Fruit fly (Drosophila melanogaster) whole organism, prepupa: ENCODE results near the gene C1GalTA.
A peak's percentile ranks its signal among the peaks of the same experiment; 100 is the strongest.

Experiments used
- Blimp-1 ChIP-seq: fragments of 200-800 bp; sonication (Bioruptor generic); optimal IDR thresholded peaks from 3 replicates; lab custom pipeline; 2017; ENCODE audit warnings: missing biosample characterization, missing genetic modification characterization, mild to moderate bottlenecking, moderate library complexity, missing genetic modification reagents
- CG10631 ChIP-seq: fragments of 200-800 bp; sonication (Bioruptor generic); optimal IDR thresholded peaks from 2 replicates; lab custom pipeline; 2016; ENCODE audit warnings: missing biosample characterization, missing genetic modification characterization
- CG10669 ChIP-seq: fragments of 200-800 bp; sonication (Bioruptor generic); optimal IDR thresholded peaks from 3 replicates; lab custom pipeline; 2018; ENCODE audit warnings: missing biosample characterization, mild to moderate bottlenecking, missing genetic modification characterization, moderate library complexity
- CG11294 ChIP-seq: fragments of 200-800 bp; sonication (Bioruptor generic); IDR thresholded peaks from 2 replicates; pipeline ENCODE4 v1.3.6; 2022; ENCODE audit warnings: missing biosample characterization, missing genetic modification characterization
- CG11902 ChIP-seq: fragments of 200-800 bp; sonication (Bioruptor generic); optimal IDR thresholded peaks from 3 replicates; lab custom pipeline; 2016; ENCODE audit warnings: missing biosample characterization, missing genetic modification characterization
- CG15336 ChIP-seq: fragments of 200-800 bp; sonication (Bioruptor generic); IDR thresholded peaks from 2 replicates; pipeline ENCODE4 v1.3.6; 2022; ENCODE audit warnings: missing biosample characterization, missing genetic modification characterization
- CG1621 ChIP-seq: fragments of 200-800 bp; sonication (Bioruptor generic); optimal IDR thresholded peaks from 3 replicates; lab custom pipeline; 2018; ENCODE audit warnings: missing biosample characterization, mild to moderate bottlenecking, missing genetic modification characterization
- CG16779 ChIP-seq: fragments of 200-800 bp; sonication (Bioruptor generic); optimal IDR thresholded peaks from 3 replicates; lab custom pipeline; 2017; ENCODE audit warnings: missing biosample characterization, mild to moderate bottlenecking, missing genetic modification characterization
- CG3032 ChIP-seq: fragments of 200-800 bp; optimal IDR thresholded peaks from 2 replicates; lab custom pipeline; 2019; ENCODE audit warnings: missing biosample characterization, mild to moderate bottlenecking, missing genetic modification characterization, moderate library complexity
- CG31627 ChIP-seq: fragments of 200-800 bp; sonication (Bioruptor generic); optimal IDR thresholded peaks from 3 replicates; lab custom pipeline; 2016; ENCODE audit warnings: missing biosample characterization, missing genetic modification characterization
- CG32006 ChIP-seq: fragments of 200-800 bp; sonication (Bioruptor generic); optimal IDR thresholded peaks from 3 replicates; lab custom pipeline; 2017; ENCODE audit warnings: missing biosample characterization, mild to moderate bottlenecking, missing genetic modification characterization
- CG34406 ChIP-seq: fragments of 200-800 bp; sonication (Bioruptor generic); optimal IDR thresholded peaks from 3 replicates; lab custom pipeline; 2016; ENCODE audit warnings: missing biosample characterization, missing genetic modification characterization
- CG3919 ChIP-seq: fragments of 200-800 bp; sonication (Bioruptor generic); optimal IDR thresholded peaks from 3 replicates; lab custom pipeline; 2016; ENCODE audit warnings: missing biosample characterization, missing genetic modification characterization
- CG4318 ChIP-seq: fragments of 200-800 bp; sonication (Bioruptor generic); optimal IDR thresholded peaks from 3 replicates; lab custom pipeline; 2017; ENCODE audit warnings: missing biosample characterization, mild to moderate bottlenecking, missing genetic modification characterization
- CG6276 ChIP-seq: fragments of 200-800 bp; sonication (Bioruptor generic); optimal IDR thresholded peaks from 2 replicates; lab custom pipeline; 2017; ENCODE audit warnings: missing biosample characterization, mild to moderate bottlenecking, missing genetic modification characterization
- CG6808 ChIP-seq: fragments of 200-800 bp; sonication (Bioruptor generic); optimal IDR thresholded peaks from 3 replicates; lab custom pipeline; 2017; ENCODE audit warnings: missing biosample characterization, missing genetic modification characterization, mild to moderate bottlenecking, moderate library complexity, missing genetic modification reagents
- CG6854 ChIP-seq: fragments of 200-800 bp; sonication (Bioruptor generic); optimal IDR thresholded peaks from 2 replicates; lab custom pipeline; 2017; ENCODE audit warnings: missing biosample characterization, mild to moderate bottlenecking, missing genetic modification characterization
- CG8119 ChIP-seq: fragments of 200-800 bp; sonication (Bioruptor generic); IDR thresholded peaks from 3 replicates; pipeline ENCODE4 v1.3.6; 2022; ENCODE audit warnings: missing biosample characterization, missing genetic modification characterization
- CG8632 ChIP-seq: fragments of 200-800 bp; sonication (Bioruptor generic); optimal IDR thresholded peaks from 3 replicates; lab custom pipeline; 2016; ENCODE audit warnings: missing biosample characterization, missing genetic modification characterization
- CG9139 ChIP-seq: fragments of 200-800 bp; sonication (Bioruptor generic); optimal IDR thresholded peaks from 3 replicates; lab custom pipeline; 2017; ENCODE audit warnings: missing biosample characterization, mild to moderate bottlenecking, missing genetic modification characterization
- Eip75B ChIP-seq: fragments of 200-800 bp; sonication (Bioruptor generic); optimal IDR thresholded peaks from 3 replicates; lab custom pipeline; 2016; ENCODE audit warnings: missing biosample characterization, missing genetic modification characterization
- Eip78C ChIP-seq: fragments of 200-800 bp; sonication (Bioruptor generic); peaks from one replicate; lab custom pipeline; 2016; ENCODE audit warnings: missing biosample characterization, missing genetic modification characterization
- Eip93F ChIP-seq: fragments of 200-800 bp; sonication (Bioruptor generic); optimal IDR thresholded peaks from 2 replicates; lab custom pipeline; 2016; ENCODE audit warnings: missing biosample characterization, mild to moderate bottlenecking, missing genetic modification characterization
- Ets96B ChIP-seq: fragments of 200-800 bp; optimal IDR thresholded peaks from 2 replicates; lab custom pipeline; 2019; ENCODE audit warnings: missing biosample characterization, mild to moderate bottlenecking, missing genetic modification characterization, moderate library complexity
- Gug ChIP-seq: fragments of 200-800 bp; sonication (Bioruptor generic); IDR thresholded peaks from 2 replicates; pipeline ENCODE4 v1.3.6; 2022; ENCODE audit warnings: missing biosample characterization, missing genetic modification characterization
- Hr38 ChIP-seq: sonication (Bioruptor generic); optimal IDR thresholded peaks from 2 replicates; lab custom pipeline; 2016; ENCODE audit warnings: missing biosample characterization, missing genetic modification characterization
- Hr39 ChIP-seq: fragments of 200-800 bp; sonication (Bioruptor generic); optimal IDR thresholded peaks from 2 replicates; lab custom pipeline; 2016; ENCODE audit warnings: missing biosample characterization, missing genetic modification characterization
- Hr4 ChIP-seq: fragments of 200-800 bp; sonication (Bioruptor generic); optimal IDR thresholded peaks from 3 replicates; lab custom pipeline; 2016; ENCODE audit warnings: missing biosample characterization, missing genetic modification characterization
- Lpt ChIP-seq: fragments of 200-800 bp; sonication (Bioruptor generic); optimal IDR thresholded peaks from 3 replicates; lab custom pipeline; 2016; ENCODE audit warnings: missing biosample characterization, missing genetic modification characterization
- Met ChIP-seq: fragments of 200-800 bp; sonication (Bioruptor generic); optimal IDR thresholded peaks from 3 replicates; lab custom pipeline; 2016; ENCODE audit warnings: missing biosample characterization, missing genetic modification characterization
- Smox ChIP-seq: fragments of 200-800 bp; sonication (Bioruptor generic); optimal IDR thresholded peaks from 3 replicates; lab custom pipeline; 2016; ENCODE audit warnings: missing biosample characterization, missing genetic modification characterization
- Sox102F ChIP-seq: fragments of 200-800 bp; sonication (Bioruptor generic); optimal IDR thresholded peaks from 2 replicates; lab custom pipeline; 2016; ENCODE audit warnings: missing biosample characterization, mild to moderate bottlenecking, missing genetic modification characterization
- Sox15 ChIP-seq: fragments of 200-800 bp; sonication (Bioruptor generic); optimal IDR thresholded peaks from 3 replicates; lab custom pipeline; 2016; ENCODE audit warnings: missing biosample characterization, missing genetic modification characterization
- achi ChIP-seq: fragments of 200-800 bp; sonication (Bioruptor generic); optimal IDR thresholded peaks from 3 replicates; lab custom pipeline; 2016; ENCODE audit warnings: missing biosample characterization, missing genetic modification characterization
- acj6 ChIP-seq: fragments of 200-800 bp; sonication (Bioruptor generic); optimal IDR thresholded peaks from 3 replicates; lab custom pipeline; 2016; ENCODE audit warnings: missing biosample characterization, missing genetic modification characterization
- cyc ChIP-seq: fragments of 200-800 bp; sonication (Bioruptor generic); optimal IDR thresholded peaks from 3 replicates; lab custom pipeline; 2016; ENCODE audit warnings: missing biosample characterization, missing genetic modification characterization
- dac ChIP-seq: fragments of 200-800 bp; sonication (Bioruptor generic); optimal IDR thresholded peaks from 2 replicates; lab custom pipeline; 2017; ENCODE audit warnings: missing biosample characterization, mild to moderate bottlenecking, missing genetic modification characterization
- fd59A ChIP-seq: fragments of 200-800 bp; sonication (Bioruptor generic); optimal IDR thresholded peaks from 2 replicates; lab custom pipeline; 2017; ENCODE audit warnings: missing biosample characterization, mild to moderate bottlenecking, missing genetic modification characterization, missing genetic modification reagents
- fd85E ChIP-seq: fragments of 200-800 bp; sonication (Bioruptor generic); optimal IDR thresholded peaks from 3 replicates; lab custom pipeline; 2016; ENCODE audit warnings: missing biosample characterization, missing genetic modification characterization
- lz ChIP-seq: fragments of 200-800 bp; sonication (Bioruptor generic); optimal IDR thresholded peaks from 3 replicates; lab custom pipeline; 2016; ENCODE audit warnings: missing biosample characterization, missing genetic modification characterization
- net ChIP-seq: fragments of 200-800 bp; sonication (Bioruptor generic); optimal IDR thresholded peaks from 3 replicates; lab custom pipeline; 2016; ENCODE audit warnings: missing biosample characterization, missing genetic modification characterization
- salr ChIP-seq, 2 experiments: fragments of 200-800 bp; sonication (Bioruptor generic); optimal IDR thresholded peaks; 3 replicates each; lab custom pipeline; 2016 to 2018; ENCODE audit warnings: missing biosample characterization in 2 of 2, missing genetic modification characterization in 2 of 2, mild to moderate bottlenecking in 1 of 2
- spab ChIP-seq: fragments of 200-800 bp; sonication (Bioruptor generic); optimal IDR thresholded peaks from 2 replicates; lab custom pipeline; 2017; ENCODE audit warnings: missing biosample characterization, mild to moderate bottlenecking, missing genetic modification characterization, missing genetic modification reagents
- svp ChIP-seq: fragments of 200-800 bp; sonication (Bioruptor generic); peaks from one replicate; lab custom pipeline; 2016; ENCODE audit warnings: missing biosample characterization, missing genetic modification characterization
- topi ChIP-seq: fragments of 200-800 bp; sonication (Bioruptor generic); optimal IDR thresholded peaks from 3 replicates; lab custom pipeline; 2016; ENCODE audit warnings: missing biosample characterization, missing genetic modification characterization
- vri ChIP-seq: fragments of 200-800 bp; sonication (Bioruptor generic); optimal IDR thresholded peaks from 3 replicates; lab custom pipeline; 2016; ENCODE audit warnings: missing biosample characterization, mild to moderate bottlenecking, missing genetic modification characterization

The C1GalTA gene

DNA sequence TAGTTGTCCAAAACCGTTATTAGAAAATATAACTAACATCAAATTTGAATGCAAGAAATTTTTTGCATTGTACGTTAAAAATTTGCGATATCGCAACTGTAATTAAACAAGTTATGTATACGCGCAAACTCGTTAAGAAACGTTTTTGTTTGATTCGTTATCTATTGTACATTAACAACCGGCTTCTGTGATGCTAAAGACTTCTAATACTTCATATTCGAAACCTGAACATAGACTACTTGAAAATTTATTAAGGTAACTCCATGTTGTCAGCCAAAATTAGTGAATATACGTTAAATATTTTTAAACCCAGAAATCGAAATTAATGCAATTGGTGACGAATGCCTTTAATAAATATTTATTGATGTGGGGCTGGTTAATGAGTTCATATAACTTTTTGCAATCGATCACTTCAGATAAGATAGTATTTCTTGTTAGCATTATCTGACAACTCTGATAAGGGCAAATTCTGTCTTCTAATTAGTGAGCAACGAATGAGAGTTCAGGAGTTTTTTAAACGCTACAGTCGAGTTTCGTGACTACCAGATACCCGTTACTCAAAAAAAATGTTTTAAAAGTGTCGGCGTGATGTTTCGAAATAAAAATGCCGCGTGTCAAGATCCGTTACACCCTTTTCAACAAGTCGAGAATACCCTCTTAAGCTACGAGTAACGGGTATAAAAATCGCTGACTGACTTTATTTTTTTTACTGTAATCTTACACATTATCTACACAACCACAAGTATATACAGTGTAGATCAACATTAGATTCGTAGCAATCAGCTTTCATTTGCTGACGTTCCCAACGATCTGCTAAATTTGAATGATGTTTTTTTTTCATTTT, 1.4 kb upstream of the C1GalTA start (continued):
- TF ChIP-seq fd85E (GFP tag; lab: Kevin White, UChicago) (peak; percentile 40), svp (GFP tag; lab: Kevin White, UChicago) (peak; percentile 42), CG6854 (GFP tag; lab: Kevin White, UChicago) (no peak), CG11902 (GFP tag; lab: Kevin White, UChicago) (peak; percentile 6), salr (GFP tag; optimal IDR thresholded peaks at IDR 0.05; lab: Kevin White, UChicago) (peak in 1 of 2 experiments; percentile 32), lz (GFP tag; lab: Kevin White, UChicago) (peak; percentile 56), Hr39 (GFP tag; lab: Kevin White, UChicago) (peak; percentile 66), Hr38 (GFP tag; lab: Kevin White, UChicago) (no peak), Gug (GFP tag; lab: Robert Waterston, UW) (peak; percentile 65), Eip75B (GFP tag; lab: Kevin White, UChicago) (peak; percentile 18)

DNA sequence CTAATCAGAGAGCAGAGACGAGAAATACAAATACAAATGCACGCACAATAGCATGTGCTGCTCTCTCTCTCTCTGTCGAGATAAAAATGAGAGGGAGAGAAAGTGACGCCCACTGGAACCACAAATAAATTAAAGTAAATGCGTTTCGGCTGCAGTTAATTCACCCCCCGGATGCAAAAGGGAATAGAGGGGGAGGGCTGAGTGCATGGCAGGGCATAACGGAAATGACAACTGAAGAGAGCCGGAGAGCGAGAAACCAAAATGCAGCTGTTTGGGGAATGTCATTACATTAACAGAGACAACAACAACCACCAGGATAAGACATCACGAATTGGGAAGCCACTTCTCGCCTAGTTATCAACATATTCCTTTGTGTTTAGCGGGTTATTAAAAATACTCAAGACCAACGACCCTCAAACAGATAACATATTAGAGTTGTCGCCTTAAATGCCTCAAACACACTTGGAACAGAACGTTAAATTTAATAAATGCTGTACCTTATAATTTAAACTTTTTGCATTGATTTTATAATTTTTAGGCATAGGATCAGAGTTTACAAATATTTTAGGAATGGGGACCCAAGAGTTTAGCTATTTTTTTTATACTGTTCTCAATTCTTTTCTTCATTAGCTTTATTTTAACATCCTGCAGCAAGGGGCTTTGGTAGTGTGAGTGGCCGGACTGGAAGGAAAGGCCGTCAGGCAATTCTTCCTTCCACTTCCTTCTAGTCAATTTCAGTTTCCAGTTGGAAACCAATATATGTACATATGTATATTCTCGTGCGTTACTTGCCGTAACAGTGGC, 895 bp downstream of the C1GalTA start:
- TF ChIP-seq Met (GFP tag; lab: Kevin White, UChicago) (peak; percentile 86), Hr39 (GFP tag; lab: Kevin White, UChicago) (peak; percentile 80), CG4318 (GFP tag; lab: Kevin White, UChicago) (peak; percentile 39), CG8119 (GFP tag; lab: Robert Waterston, UW) (no peak), Eip78C (GFP tag; lab: Kevin White, UChicago) (peak; percentile 84), vri (GFP tag; lab: Kevin White, UChicago) (peak; percentile 80), CG1621 (tag; lab: Kevin White, UChicago) (no peak), acj6 (GFP tag; lab: Kevin White, UChicago) (peak; percentile 78), net (GFP tag; lab: Kevin White, UChicago) (peak; percentile 51), CG34406 (GFP tag; lab: Kevin White, UChicago) (peak; percentile 72), Gug (GFP tag; lab: Robert Waterston, UW) (0 out of 2 replicates have a peak, but pooled peaks have one; percentile 11), CG3032 (tag; lab: Kevin White, UChicago) (peak; percentile 64), Sox102F (GFP tag; lab: Kevin White, UChicago) (peak; percentile 70), fd85E (GFP tag; lab: Kevin White, UChicago) (no peak), Eip93F (peak; percentile 75), Sox15 (GFP tag; lab: Kevin White, UChicago) (peak; percentile 50), salr (GFP tag; optimal IDR thresholded peaks at IDR 0.05; lab: Kevin White, UChicago) (peak; percentile 41 to 68), CG9139 (GFP tag; lab: Kevin White, UChicago) (peak; percentile 32), CG6276 (GFP tag; lab: Kevin White, UChicago) (no peak), achi (GFP tag; lab: Kevin White, UChicago) (peak; percentile 63), CG11294 (GFP tag; lab: Robert Waterston, UW) (no peak), spab (GFP tag; lab: Kevin White, UChicago) (peak; percentile 65), topi (peak; percentile 84), CG10669 (GFP tag; lab: Kevin White, UChicago) (peak; percentile 58), CG15336 (GFP tag; lab: Robert Waterston, UW) (peak; percentile 18; the same call in 1 of the 2 replicates), CG16779 (no peak), CG8632 (peak; percentile 38), CG10631 (GFP tag; lab: Kevin White, UChicago) (peak; percentile 69), Lpt (no peak), CG31627 (peak; percentile 79), Hr4 (GFP tag; lab: Kevin White, UChicago) (peak; percentile 30), Blimp-1 (peak; percentile 85), CG3919 (GFP tag; lab: Kevin White, UChicago) (peak; percentile 73), dac (no peak), fd59A (GFP tag; lab: Kevin White, UChicago) (peak; percentile 72), CG32006 (GFP tag; lab: Kevin White, UChicago) (peak; percentile 65), CG6808 (GFP tag; lab: Kevin White, UChicago) (peak; percentile 67), Eip75B (GFP tag; lab: Kevin White, UChicago) (peak; percentile 62), cyc (GFP tag; lab: Kevin White, UChicago) (peak; percentile 74), Ets96B (tag; lab: Kevin White, UChicago) (peak; percentile 48), Smox (GFP tag; lab: Kevin White, UChicago) (peak; percentile 67)
